Worm (Caenorhabditis elegans) whole organism, L1 larva: ENCODE measurements around the gene F58D2.5.
A peak's percentile ranks its signal among the peaks of the same experiment; 100 is the strongest.

ENCODE experiments used
- C04F5.9 ChIP-seq: sonication (generic microtip); optimal IDR thresholded peaks from 2 replicates; lab custom pipeline; 2016; ENCODE audit warnings: missing genetic modification characterization, missing compliant biosample characterization
- C16A3.4 ChIP-seq: fragments of 150-350 bp; optimal IDR thresholded peaks from 2 replicates; lab custom pipeline; 2014; ENCODE audit warnings: missing biosample characterization, missing genetic modification characterization
- F16B12.6 ChIP-seq: fragments of 150-350 bp; optimal IDR thresholded peaks from 2 replicates; lab custom pipeline; 2014; ENCODE audit warnings: missing biosample characterization, missing genetic modification characterization
- aly-2 ChIP-seq: fragments of 150-350 bp; optimal IDR thresholded peaks from 2 replicates; lab custom pipeline; 2014; ENCODE audit warnings: missing biosample characterization, missing genetic modification characterization
- blmp-1 ChIP-seq: fragments of 150-350 bp; optimal IDR thresholded peaks from 2 replicates; lab custom pipeline; 2014; ENCODE audit warnings: missing biosample characterization, missing genetic modification characterization
- ceh-63 ChIP-seq: fragments of 200-800 bp; sonication (Bioruptor generic); optimal IDR thresholded peaks from 2 replicates; lab custom pipeline; 2018; ENCODE audit warnings: mild to moderate bottlenecking, missing genetic modification characterization, missing compliant biosample characterization
- ceh-8 ChIP-seq: fragments of 200-800 bp; sonication (Bioruptor generic); optimal IDR thresholded peaks from 2 replicates; lab custom pipeline; 2018; ENCODE audit warnings: mild to moderate bottlenecking, missing genetic modification characterization, moderate library complexity, missing compliant biosample characterization
- ceh-82 ChIP-seq, 3 experiments: fragments of 150-350 bp in 1 of 3; sonication (generic microtip) in 2 of 3; optimal IDR thresholded peaks; 2 replicates each; lab custom pipeline; 2014 to 2017; ENCODE audit warnings: missing biosample characterization in 3 of 3, missing genetic modification characterization in 3 of 3
- dpl-1 ChIP-seq, 3 experiments: fragments of 150-350 bp in 2 of 3; sonication (generic microtip) in 1 of 3; optimal IDR thresholded peaks; 2 replicates each; lab custom pipeline; 2014 to 2017; ENCODE audit warnings: missing biosample characterization in 3 of 3, missing genetic modification characterization in 3 of 3, missing genetic modification reagents in 3 of 3
- dsc-1 ChIP-seq: sonication (generic microtip); optimal IDR thresholded peaks from 2 replicates; lab custom pipeline; 2016; ENCODE audit warnings: mild to moderate bottlenecking, missing genetic modification characterization, missing compliant biosample characterization
- efl-1 ChIP-seq, 4 experiments: fragments of 150-350 bp; optimal IDR thresholded peaks in 3 of 4; peaks in 1 of 4; 1 replicate in 1 of 4; 2 replicates in 3 of 4; lab custom pipeline; 2014; ENCODE audit warnings: missing biosample characterization in 2 of 4, missing genetic modification characterization in 2 of 4, missing genetic modification reagents in 2 of 4
- efl-3 ChIP-seq: fragments of 200-800 bp; sonication (Bioruptor generic); optimal IDR thresholded peaks from 2 replicates; lab custom pipeline; 2018; ENCODE audit warnings: mild to moderate bottlenecking, missing genetic modification characterization, missing compliant biosample characterization
- elt-2 ChIP-seq: sonication (generic microtip); optimal IDR thresholded peaks from 2 replicates; lab custom pipeline; 2016; ENCODE audit warnings: missing genetic modification characterization, mild to moderate bottlenecking, inconsistent platforms, missing compliant biosample characterization, missing genetic modification reagents
- fkh-10 ChIP-seq: sonication (generic microtip); optimal IDR thresholded peaks from 2 replicates; lab custom pipeline; 2017; ENCODE audit warnings: missing biosample characterization, missing genetic modification reagents, missing genetic modification characterization
- fkh-8 ChIP-seq: sonication (generic microtip); optimal IDR thresholded peaks from 2 replicates; lab custom pipeline; 2016; ENCODE audit warnings: mild to moderate bottlenecking, missing genetic modification characterization, missing compliant biosample characterization
- grh-1 ChIP-seq: fragments of 200-800 bp; sonication (Bioruptor generic); IDR thresholded peaks from 2 replicates; pipeline ENCODE4 v1.3.6; 2022; ENCODE audit warnings: missing genetic modification reagents, missing genetic modification characterization, missing compliant biosample characterization
- irx-1 ChIP-seq: sonication (generic microtip); optimal IDR thresholded peaks from 2 replicates; lab custom pipeline; 2016; ENCODE audit warnings: missing genetic modification characterization, missing compliant biosample characterization
- lin-15B ChIP-seq: fragments of 150-350 bp; sonication (generic microtip); optimal IDR thresholded peaks from 3 replicates; lab custom pipeline; 2014; ENCODE audit warnings: missing biosample characterization, missing genetic modification characterization
- lin-35 ChIP-seq, 2 experiments: fragments of 150-350 bp; optimal IDR thresholded peaks; 2 replicates each; lab custom pipeline; 2014; ENCODE audit warnings: missing biosample characterization in 2 of 2, missing genetic modification characterization in 2 of 2, missing genetic modification reagents in 2 of 2
- lin-39 ChIP-seq: fragments of 150-350 bp; optimal IDR thresholded peaks from 2 replicates; lab custom pipeline; 2014; ENCODE audit warnings: missing biosample characterization, missing genetic modification reagents, missing genetic modification characterization
- lsy-2 ChIP-seq, 2 experiments: fragments of 150-350 bp; optimal IDR thresholded peaks; 2 replicates each; lab custom pipeline; 2014; ENCODE audit warnings: missing biosample characterization in 2 of 2, missing genetic modification characterization in 2 of 2
- mab-9 ChIP-seq: fragments of 200-800 bp; sonication (Bioruptor generic); IDR thresholded peaks from 2 replicates; pipeline ENCODE4 v1.3.6; 2022; ENCODE audit warnings: missing genetic modification reagents, missing genetic modification characterization, missing compliant biosample characterization
- mef-2 ChIP-seq: fragments of 150-350 bp; optimal IDR thresholded peaks from 2 replicates; lab custom pipeline; 2014; ENCODE audit warnings: missing biosample characterization, missing genetic modification characterization
- mep-1 ChIP-seq: fragments of 150-350 bp; optimal IDR thresholded peaks from 2 replicates; lab custom pipeline; 2014; ENCODE audit warnings: missing biosample characterization, missing genetic modification characterization
- nhr-11 ChIP-seq: fragments of 150-350 bp; optimal IDR thresholded peaks from 2 replicates; lab custom pipeline; 2014; ENCODE audit warnings: missing biosample characterization, missing genetic modification characterization
- nhr-47 ChIP-seq: sonication (generic microtip); optimal IDR thresholded peaks from 2 replicates; lab custom pipeline; 2016; ENCODE audit warnings: mild to moderate bottlenecking, missing genetic modification characterization, moderate library complexity, missing compliant biosample characterization
- nhr-71 ChIP-seq: sonication (generic microtip); optimal IDR thresholded peaks from 2 replicates; lab custom pipeline; 2016; ENCODE audit warnings: mild to moderate bottlenecking, missing genetic modification characterization, moderate library complexity, missing compliant biosample characterization
- nhr-77 ChIP-seq: fragments of 150-350 bp; optimal IDR thresholded peaks from 2 replicates; lab custom pipeline; 2014; ENCODE audit warnings: missing biosample characterization, missing genetic modification characterization
- pag-3 ChIP-seq: sonication (generic microtip); optimal IDR thresholded peaks from 2 replicates; lab custom pipeline; 2017; ENCODE audit warnings: missing genetic modification characterization, mild to moderate bottlenecking, missing compliant biosample characterization, antibody characterized with exemption, borderline replicate concordance; ENCODE audit not compliant: insufficient read depth
- pax-3 ChIP-seq: fragments of 200-800 bp; sonication (Bioruptor generic); optimal IDR thresholded peaks from 2 replicates; lab custom pipeline; 2018; ENCODE audit warnings: mild to moderate bottlenecking, missing genetic modification characterization, moderate library complexity, missing compliant biosample characterization
- skn-1 ChIP-seq: fragments of 150-350 bp; optimal IDR thresholded peaks from 2 replicates; lab custom pipeline; 2014; ENCODE audit warnings: missing biosample characterization, missing genetic modification characterization
- snu-23 ChIP-seq: sonication (generic microtip); optimal IDR thresholded peaks from 2 replicates; lab custom pipeline; 2016; ENCODE audit warnings: missing genetic modification characterization, missing compliant biosample characterization
- swsn-7 ChIP-seq: sonication (generic microtip); optimal IDR thresholded peaks from 2 replicates; lab custom pipeline; 2016; ENCODE audit warnings: missing genetic modification characterization, missing compliant biosample characterization
- tlp-1 ChIP-seq: fragments of 150-350 bp; optimal IDR thresholded peaks from 2 replicates; lab custom pipeline; 2014; ENCODE audit warnings: missing biosample characterization, missing genetic modification characterization
- unc-130 ChIP-seq: fragments of 150-350 bp; optimal IDR thresholded peaks from 2 replicates; lab custom pipeline; 2017; ENCODE audit warnings: missing biosample characterization, missing genetic modification characterization, inconsistent platforms
- unc-86 ChIP-seq: sonication (generic microtip); optimal IDR thresholded peaks from 2 replicates; lab custom pipeline; 2016; ENCODE audit warnings: missing genetic modification characterization, missing compliant biosample characterization
- ztf-4 ChIP-seq: fragments of 150-350 bp; optimal IDR thresholded peaks from 2 replicates; lab custom pipeline; 2014; ENCODE audit warnings: missing biosample characterization, missing genetic modification characterization

F58D2.5 gene

DNA sequence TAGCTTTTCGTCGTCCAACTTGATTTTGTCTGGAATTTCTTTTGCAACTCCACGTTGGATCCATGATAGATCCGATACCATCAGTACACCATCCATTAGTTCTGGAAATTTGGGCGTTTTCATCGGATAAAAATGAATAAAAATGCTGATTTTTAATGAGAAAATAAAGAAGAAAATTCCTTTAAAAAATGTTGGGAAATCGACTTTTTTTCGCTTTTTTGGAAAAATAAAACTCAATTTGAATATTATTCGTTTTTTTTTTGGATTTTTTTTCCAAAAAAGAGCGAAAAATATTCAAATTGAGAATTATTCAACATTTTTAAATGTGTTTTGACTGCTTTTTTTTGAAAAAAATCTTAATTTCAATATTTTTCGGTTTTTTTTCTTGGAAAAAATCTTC, 43.3 kb upstream of the F58D2.5 start, which contains the start of gene pwp-1:
Gene pwp-1 (minus strand): TSS at position 101 of the 400 bp plus-strand sequence.
- no peak for TF ChIP-seq nhr-77 (tag; lab: Kevin White, UChicago)
- TF ChIP-seq swsn-7 (tag; lab: Kevin White, UChicago) = no peak
- no peak for TF ChIP-seq tlp-1

DNA sequence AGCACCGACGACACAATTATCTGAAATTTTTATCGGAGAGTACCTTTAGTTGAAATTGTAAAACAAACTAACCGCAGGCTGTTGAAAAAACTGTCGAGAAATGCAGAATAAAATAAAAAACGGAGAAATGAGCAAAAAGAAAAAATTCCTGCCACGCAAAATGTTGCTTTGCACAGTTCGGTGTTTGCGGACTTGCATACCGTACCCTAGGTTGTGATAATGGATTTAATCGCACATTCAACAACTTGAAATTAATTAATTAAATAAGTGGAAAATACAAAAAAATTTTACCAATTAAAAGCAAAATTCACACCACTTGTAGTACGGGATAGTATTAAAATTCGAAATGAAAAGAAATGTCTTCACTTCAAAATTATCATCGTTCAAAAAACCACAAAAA, 38.3 kb upstream of the F58D2.5 start:
- peak; percentile 79 for TF ChIP-seq unc-130 (tag; lab: Kevin White, UChicago)
- no peak for TF ChIP-seq irx-1
- peak; percentile 63 for TF ChIP-seq blmp-1 (tag; lab: Kevin White, UChicago)
- peak; percentile 95 to 99 for TF ChIP-seq lsy-2 (tag; optimal IDR thresholded peaks at IDR 0.05; lab: Kevin White, UChicago)
- peak; percentile 1 for TF ChIP-seq nhr-47 (tag; lab: Kevin White, UChicago)
- peak; percentile 55 for TF ChIP-seq snu-23 (GFP tag; lab: Kevin White, UChicago)
- peak in 1 of 3 experiments; percentile 37 for TF ChIP-seq ceh-82 (tag; optimal IDR thresholded peaks at IDR 0.05; lab: Kevin White, UChicago)
- TF ChIP-seq pag-3 (tag; lab: Kevin White, UChicago) = no peak
- TF ChIP-seq dpl-1 (GFP tag; optimal IDR thresholded peaks at IDR 0.05; lab: Kevin White, UChicago) = peak; percentile 15 to 68 (median 40)
- TF ChIP-seq tlp-1 = no peak
- TF ChIP-seq dsc-1 = no peak
- peak; percentile 6 for TF ChIP-seq skn-1
- no peak for TF ChIP-seq mab-9 (GFP tag; lab: Robert Waterston, UW)
- peak; percentile 94 for TF ChIP-seq F16B12.6 (tag; lab: Kevin White, UChicago)
- TF ChIP-seq ceh-63 (GFP tag; lab: Kevin White, UChicago) = no peak
- TF ChIP-seq swsn-7 (tag; lab: Kevin White, UChicago) = peak; percentile 11
- TF ChIP-seq unc-86 (tag; lab: Kevin White, UChicago) = no peak
- TF ChIP-seq C04F5.9 = no peak
- no peak for TF ChIP-seq nhr-11
- TF ChIP-seq efl-3 (GFP tag; lab: Kevin White, UChicago) = no peak
- no peak for TF ChIP-seq mef-2 (tag; lab: Kevin White, UChicago)
- peak; percentile 35 for TF ChIP-seq nhr-71 (tag; lab: Kevin White, UChicago)
- no peak for TF ChIP-seq ceh-8 (GFP tag; lab: Kevin White, UChicago)
- TF ChIP-seq efl-1 (optimal IDR thresholded peaks at IDR 0.05; lab: Kevin White, UChicago) = peak; percentile 51 to 59
- TF ChIP-seq efl-1 (GFP tag; optimal IDR thresholded peaks at IDR 0.05 in 1 of 2; lab: Kevin White, UChicago) = peak; percentile 65 to 82
- TF ChIP-seq lin-15B = peak; percentile 39
- TF ChIP-seq aly-2 (tag; lab: Kevin White, UChicago) = no peak
- TF ChIP-seq ztf-4 (tag; lab: Kevin White, UChicago) = no peak
- no peak for TF ChIP-seq grh-1
- TF ChIP-seq fkh-8 (tag; lab: Kevin White, UChicago) = peak; percentile 34
- TF ChIP-seq C16A3.4 (tag; lab: Kevin White, UChicago) = peak; percentile 68
- TF ChIP-seq lin-35 (GFP tag; optimal IDR thresholded peaks at IDR 0.05; lab: Kevin White, UChicago) = peak; percentile 51 to 77
- TF ChIP-seq mep-1 (tag; lab: Kevin White, UChicago) = peak; percentile 63

DNA sequence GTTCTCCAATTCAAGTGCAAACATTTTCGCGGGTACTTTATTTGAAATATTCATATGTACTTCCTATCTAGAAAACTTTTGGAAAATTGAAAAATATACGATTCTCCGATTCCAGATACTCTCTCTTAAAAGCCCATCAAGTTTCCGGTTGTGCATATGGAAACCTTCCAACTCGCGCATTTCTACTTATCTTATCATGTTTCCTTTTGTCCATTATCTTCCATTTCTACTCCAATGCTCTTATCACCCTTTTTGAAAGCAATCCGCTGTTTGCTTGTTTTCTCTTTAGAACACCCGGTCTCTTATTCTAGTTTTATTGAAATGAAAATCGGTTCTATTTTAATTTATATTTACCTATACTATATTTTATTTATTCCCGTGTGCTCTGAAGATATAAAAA, 28.5 kb upstream of the F58D2.5 start, which contains the start of gene C48D1.5:
Gene C48D1.5 (plus strand): TSS at position 301 of the 400 bp plus-strand sequence.
- TF ChIP-seq mab-9 (GFP tag; lab: Robert Waterston, UW) = no peak
- TF ChIP-seq elt-2 (tag; lab: Kevin White, UChicago) = peak; percentile 33
- no peak for TF ChIP-seq lin-39 (tag; lab: Kevin White, UChicago)
- TF ChIP-seq, all 84 proteins: peak for 1

DNA sequence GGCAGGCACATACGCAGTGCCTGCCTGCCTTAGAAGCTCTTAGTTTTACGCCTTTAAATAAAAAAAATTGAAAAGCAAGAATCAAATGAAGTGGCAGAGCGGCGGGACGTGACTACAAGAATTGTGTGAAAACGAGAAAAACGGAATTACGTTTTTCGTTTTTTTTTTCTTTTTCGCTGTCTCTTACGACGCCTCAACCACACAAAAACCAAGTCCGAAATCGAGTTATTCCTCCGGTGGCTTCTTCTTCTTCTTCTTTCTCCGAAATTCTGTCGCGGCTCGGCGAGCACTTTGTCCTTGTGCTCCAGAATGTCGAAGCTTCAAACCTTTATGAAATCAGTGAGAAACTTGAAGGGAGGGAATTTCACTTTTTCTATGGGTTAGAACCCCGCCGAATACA, 27.5 kb upstream of the F58D2.5 start:
- TF ChIP-seq fkh-10 (GFP tag; lab: Kevin White, UChicago) = peak; percentile 72
- no peak for TF ChIP-seq pax-3 (tag; lab: Kevin White, UChicago)
- TF ChIP-seq, all 84 proteins: peak for 1
